Fruit fly (Drosophila melanogaster) S2 (cell line): ENCODE results near the gene MnM.

Source experiments
- CG8478 ChIP-seq: fragments of >200 bp; optimal IDR thresholded peaks from 2 replicates; lab custom pipeline; 2018
- CTCF ChIP-seq, 2 experiments: fragments of >200 bp; optimal IDR thresholded peaks; 2 replicates each; lab custom pipeline; 2018

dm6 chr3L:3125649-3126130 is 52.7 kb downstream of the MnM start:
- no peak for TF ChIP-seq CG8478 (lab: Kevin White, UChicago)
- no peak for TF ChIP-seq CTCF (optimal IDR thresholded peaks at IDR 0.05; lab: Kevin White, UChicago)
